Worm (Caenorhabditis elegans) whole organism, mixed stage, embryonic: ENCODE results near the gene msp-58.

ENCODE experiments used
- M03D4.4 ChIP-seq: sonication (generic microtip); optimal IDR thresholded peaks from 2 replicates; lab custom pipeline; 2017; ENCODE audit warnings: mild to moderate bottlenecking, missing genetic modification characterization, missing compliant biosample characterization
- blmp-1 ChIP-seq: fragments of 150-350 bp; optimal IDR thresholded peaks from 2 replicates; lab custom pipeline; 2014; ENCODE audit warnings: missing biosample characterization, missing genetic modification characterization
- ceh-39 ChIP-seq: fragments of 150-350 bp; optimal IDR thresholded peaks from 2 replicates; lab custom pipeline; 2014; ENCODE audit warnings: missing biosample characterization, missing genetic modification characterization
- ces-1 ChIP-seq: fragments of 150-350 bp; optimal IDR thresholded peaks from 2 replicates; lab custom pipeline; 2014; ENCODE audit warnings: missing biosample characterization, missing genetic modification reagents, missing genetic modification characterization
- elt-3 ChIP-seq: fragments of 150-350 bp; optimal IDR thresholded peaks from 2 replicates; lab custom pipeline; 2014; ENCODE audit warnings: missing biosample characterization, missing genetic modification characterization
- lin-13 ChIP-seq: fragments of 150-350 bp; optimal IDR thresholded peaks from 2 replicates; lab custom pipeline; 2014; ENCODE audit warnings: missing biosample characterization, missing genetic modification characterization
- nhr-12 ChIP-seq: fragments of 150-350 bp; optimal IDR thresholded peaks from 2 replicates; lab custom pipeline; 2014; ENCODE audit warnings: missing biosample characterization, missing genetic modification characterization
- nhr-237 ChIP-seq: fragments of 150-350 bp; optimal IDR thresholded peaks from 2 replicates; lab custom pipeline; 2014; ENCODE audit warnings: missing biosample characterization, missing genetic modification characterization
- nhr-28 ChIP-seq: fragments of 150-350 bp; optimal IDR thresholded peaks from 2 replicates; lab custom pipeline; 2014; ENCODE audit warnings: missing biosample characterization, missing genetic modification characterization
- sem-2 ChIP-seq: fragments of 200-800 bp; sonication (Bioruptor generic); optimal IDR thresholded peaks from 2 replicates; lab custom pipeline; 2018; ENCODE audit warnings: mild to moderate bottlenecking, missing genetic modification characterization, missing compliant biosample characterization
- snpc-4 ChIP-seq: fragments of 150-350 bp; optimal IDR thresholded peaks from 2 replicates; lab custom pipeline; 2014; ENCODE audit warnings: missing biosample characterization, missing genetic modification characterization
- sptf-1 ChIP-seq: sonication (generic microtip); optimal IDR thresholded peaks from 2 replicates; lab custom pipeline; 2017; ENCODE audit warnings: mild to moderate bottlenecking, missing genetic modification characterization, moderate library complexity, missing compliant biosample characterization
- unc-39 ChIP-seq: fragments of 150-350 bp; optimal IDR thresholded peaks from 2 replicates; lab custom pipeline; 2014; ENCODE audit warnings: missing biosample characterization, missing genetic modification characterization

DNA sequence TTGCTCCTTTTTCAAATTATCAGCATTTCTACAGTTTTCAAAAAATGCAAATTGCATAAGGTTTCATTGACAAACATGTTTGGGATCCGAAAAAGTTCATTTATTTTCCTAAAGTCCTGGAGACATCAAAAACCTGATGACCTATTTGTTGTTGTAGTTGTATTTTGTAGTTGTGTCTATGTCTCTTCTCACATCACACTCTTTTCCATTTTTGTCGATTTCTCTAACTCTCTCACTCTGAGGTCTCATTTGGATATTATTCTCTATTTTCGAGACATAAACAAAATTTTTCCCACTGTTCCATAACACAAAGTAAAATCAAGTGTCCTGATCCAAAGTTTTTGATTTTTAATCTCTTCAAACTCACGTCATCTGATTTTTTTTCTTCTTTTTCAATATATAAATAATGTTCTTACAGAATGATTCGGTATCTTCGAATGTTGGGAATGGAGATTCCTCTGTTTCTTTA lies 10.5 kb downstream of the msp-58 start, which contains the start of gene slc-46A:
- TF ChIP-seq nhr-237 (no peak), nhr-28 (tag; lab: Kevin White, UChicago) (no peak), snpc-4 (tag; lab: Kevin White, UChicago) (no peak), blmp-1 (tag; lab: Kevin White, UChicago) (no peak), elt-3 (no peak), sptf-1 (no peak), lin-13 (tag; lab: Kevin White, UChicago) (no peak), ces-1 (GFP tag; lab: Kevin White, UChicago) (no peak), sem-2 (no peak), M03D4.4 (tag; lab: Kevin White, UChicago) (no peak), unc-39 (no peak), nhr-12 (tag; lab: Kevin White, UChicago) (no peak), ceh-39 (tag; lab: Kevin White, UChicago) (no peak)
